Fruit fly (Drosophila melanogaster) whole organism: ENCODE data around the gene CG11378.

ENCODE experiments used
- CG8478 ChIP-seq: fragments of >200 bp; optimal IDR thresholded peaks from 2 replicates; lab custom pipeline; 2018; ENCODE audit warnings: inconsistent platforms
- Dll ChIP-seq: fragments of >200 bp; optimal IDR thresholded peaks from 2 replicates; lab custom pipeline; 2017
- EcR ChIP-seq, 2 experiments: fragments of >200 bp; optimal IDR thresholded peaks; 2 replicates each; lab custom pipeline; 2017; ENCODE audit warnings: missing biosample characterization in 2 of 2, missing genetic modification characterization in 2 of 2, missing genetic modification reagents in 2 of 2
- pan ChIP-seq: fragments of >200 bp; optimal IDR thresholded peaks from 2 replicates; lab custom pipeline; 2017
- psq ChIP-seq: fragments of >200 bp; optimal IDR thresholded peaks from 2 replicates; lab custom pipeline; 2017
- usp ChIP-seq: fragments of >200 bp; optimal IDR thresholded peaks from 2 replicates; lab custom pipeline; 2017; ENCODE audit warnings: missing biosample characterization, missing genetic modification characterization, mixed read lengths

The CG11378 gene

dm6 chrX:1170117-1170878 lies at the start of gene CG11378:
TSS of gene CG11378 (plus strand) at chrX:1170828.
- no peak for TF ChIP-seq pan
- TF ChIP-seq EcR (GFP tag; optimal IDR thresholded peaks at IDR 0.05; lab: Kevin White, UChicago), result no peak

DNA sequence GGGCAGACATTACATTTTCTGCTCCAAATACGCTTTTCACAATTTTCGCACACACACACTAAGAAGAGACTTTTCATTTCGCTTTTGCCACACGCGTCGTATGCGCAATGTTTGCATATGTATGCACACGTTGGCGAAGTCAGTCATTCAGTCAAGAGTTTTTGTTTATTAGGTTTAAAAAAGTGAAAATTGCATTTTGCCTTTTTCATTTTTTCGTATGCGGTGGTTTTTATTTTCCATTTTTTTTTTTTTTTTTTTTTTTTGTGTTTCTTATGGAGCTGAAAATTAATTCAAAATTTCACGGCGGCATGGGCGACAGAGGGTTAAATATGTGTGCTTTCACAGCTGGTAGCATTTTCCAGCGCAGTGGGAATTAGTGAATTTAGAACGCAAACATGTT lies 49.7 kb upstream of the CG11378 start:
- no peak for TF ChIP-seq EcR (GFP tag; optimal IDR thresholded peaks at IDR 0.05; lab: Kevin White, UChicago)
- TF ChIP-seq pan, result no peak
- no peak for TF ChIP-seq usp (GFP tag; lab: Kevin White, UChicago)
- no peak for TF ChIP-seq CG8478 (lab: Kevin White, UChicago)
- TF ChIP-seq Dll (lab: Kevin White, UChicago), result no peak
- no peak for TF ChIP-seq psq (lab: Kevin White, UChicago)

DNA sequence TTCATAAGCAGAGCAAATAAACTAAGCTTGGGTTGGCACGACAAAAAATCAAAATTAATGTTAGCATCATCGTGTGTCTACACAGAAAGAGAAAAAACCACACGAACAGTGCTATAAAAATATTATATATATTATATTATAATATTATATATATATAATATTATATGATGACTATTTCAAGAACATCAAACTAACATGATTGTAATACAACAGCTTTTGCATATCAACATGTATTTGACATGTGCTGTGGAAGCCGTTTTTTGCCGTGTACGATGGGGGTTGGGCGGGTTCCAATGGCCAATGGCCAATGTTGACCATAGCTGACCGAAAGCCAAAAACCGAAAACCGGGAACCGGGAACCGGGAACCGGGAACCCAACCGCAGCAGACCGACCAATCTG lies 47.2 kb upstream of the CG11378 start:
- TF ChIP-seq usp (GFP tag; lab: Kevin White, UChicago), result no peak
- no peak for TF ChIP-seq psq (lab: Kevin White, UChicago)
- no peak for TF ChIP-seq CG8478 (lab: Kevin White, UChicago)
- no peak for TF ChIP-seq EcR (GFP tag; optimal IDR thresholded peaks at IDR 0.05; lab: Kevin White, UChicago)
- no peak for TF ChIP-seq Dll (lab: Kevin White, UChicago)
- TF ChIP-seq pan, result no peak

DNA sequence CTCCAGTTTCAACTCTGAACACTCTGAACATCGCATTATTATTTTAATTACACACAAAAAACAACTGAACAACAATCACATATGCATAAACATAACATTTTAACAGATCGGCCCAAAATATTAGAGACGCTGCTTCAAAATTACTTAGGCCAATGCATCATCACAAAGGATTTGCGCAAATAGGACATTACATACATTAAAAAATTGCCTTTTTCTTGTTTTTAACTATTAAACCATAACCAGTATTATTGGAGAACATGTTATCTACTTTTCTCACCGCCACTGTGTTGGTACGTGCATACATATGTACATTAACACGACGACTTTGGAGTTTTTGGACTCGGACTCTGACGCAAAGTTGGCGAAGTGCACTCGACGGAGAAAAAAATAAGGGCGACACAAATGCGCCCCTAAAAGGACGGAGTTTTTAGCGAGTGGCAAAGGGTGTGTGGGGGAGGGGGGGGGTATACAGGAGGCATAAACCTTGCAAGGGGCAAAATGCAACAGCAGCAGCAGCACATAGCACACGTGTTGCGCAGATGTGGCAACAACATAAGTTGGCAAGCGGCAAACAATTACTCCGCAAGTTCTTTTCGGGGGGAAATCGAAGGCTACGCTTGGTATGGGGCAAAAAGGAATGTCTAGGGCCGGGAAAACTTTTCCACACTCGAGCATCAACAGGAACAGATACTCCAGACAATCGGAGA lies 40.9 kb upstream of the CG11378 start:
- no peak for TF ChIP-seq pan
- no peak for TF ChIP-seq Dll (lab: Kevin White, UChicago)
- no peak for TF ChIP-seq CG8478 (lab: Kevin White, UChicago)
- TF ChIP-seq usp (GFP tag; lab: Kevin White, UChicago), result no peak
- TF ChIP-seq psq (lab: Kevin White, UChicago), result no peak
- no peak for TF ChIP-seq EcR (GFP tag; optimal IDR thresholded peaks at IDR 0.05; lab: Kevin White, UChicago)

dm6 chrX:1134053-1135005 lies 36.3 kb upstream of the CG11378 start, which contains the start of gene CG3655:
TSS of gene CG3655 (minus strand) at chrX:1134896.
- TF ChIP-seq psq (lab: Kevin White, UChicago) (no peak), usp (GFP tag; lab: Kevin White, UChicago) (no peak), CG8478 (lab: Kevin White, UChicago) (no peak), pan (no peak), Dll (lab: Kevin White, UChicago) (peak; percentile 19), EcR (GFP tag; optimal IDR thresholded peaks at IDR 0.05; lab: Kevin White, UChicago) (no peak)

dm6 chrX:1135006-1135376 lies 35.6 kb upstream of the CG11378 start:
- no peak for TF ChIP-seq usp (GFP tag; lab: Kevin White, UChicago)
- no peak for TF ChIP-seq psq (lab: Kevin White, UChicago)
- TF ChIP-seq CG8478 (lab: Kevin White, UChicago), result no peak
- TF ChIP-seq Dll (lab: Kevin White, UChicago), result no peak
- TF ChIP-seq EcR (GFP tag; optimal IDR thresholded peaks at IDR 0.05; lab: Kevin White, UChicago), result no peak
- no peak for TF ChIP-seq pan

- TF ChIP-seq pan (no peak), Dll (lab: Kevin White, UChicago) (no peak), EcR (GFP tag; optimal IDR thresholded peaks at IDR 0.05; lab: Kevin White, UChicago) (no peak), psq (lab: Kevin White, UChicago) (no peak), usp (GFP tag; lab: Kevin White, UChicago) (no peak), CG8478 (lab: Kevin White, UChicago) (no peak)
These were observed 27.9 kb upstream of the CG11378 start for dm6 chrX:1142567-1143347.

dm6 chrX:1145344-1145743 lies 25.3 kb upstream of the CG11378 start, which contains the start of gene CG14628:
TSS of gene CG14628 (plus strand) at chrX:1145644.
- TF ChIP-seq psq (lab: Kevin White, UChicago) (no peak), pan (no peak), EcR (GFP tag; optimal IDR thresholded peaks at IDR 0.05; lab: Kevin White, UChicago) (no peak), usp (GFP tag; lab: Kevin White, UChicago) (no peak), CG8478 (lab: Kevin White, UChicago) (no peak)

dm6 chrX:1161913-1162439 lies 8.7 kb upstream of the CG11378 start, which contains the start of gene eIF4E7:
TSS of gene eIF4E7 (minus strand) at chrX:1162389.
- TF ChIP-seq pan (no peak), psq (lab: Kevin White, UChicago) (no peak), EcR (GFP tag; optimal IDR thresholded peaks at IDR 0.05; lab: Kevin White, UChicago) (no peak), usp (GFP tag; lab: Kevin White, UChicago) (no peak), Dll (lab: Kevin White, UChicago) (no peak), CG8478 (lab: Kevin White, UChicago) (no peak)

DNA sequence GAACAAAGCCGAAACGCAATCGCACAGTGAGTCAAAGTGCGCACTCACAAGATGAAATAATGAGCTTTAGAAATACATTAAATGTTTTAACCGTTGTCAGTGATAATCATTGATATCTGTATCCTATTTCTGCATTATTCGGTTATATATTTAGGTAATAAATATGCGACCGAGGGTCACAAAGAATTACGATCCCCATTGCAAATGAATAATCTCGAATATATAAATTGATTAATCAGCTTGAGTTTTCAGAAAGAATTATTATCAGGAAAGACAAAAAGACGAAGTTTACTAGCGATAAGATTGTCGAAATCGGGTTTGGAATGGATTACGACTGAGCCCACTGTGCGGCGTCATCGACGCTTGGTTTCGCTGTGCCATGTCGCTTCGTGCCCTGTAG lies 390 bp downstream of the CG11378 start:
- TF ChIP-seq pan, result no peak
- no peak for TF ChIP-seq psq (lab: Kevin White, UChicago)
